Fruit fly (Drosophila melanogaster): ENCODE measurements around the gene Or23a.
A peak's percentile ranks its signal among the peaks of the same experiment; 100 is the strongest.

Gene Or23a

DNA sequence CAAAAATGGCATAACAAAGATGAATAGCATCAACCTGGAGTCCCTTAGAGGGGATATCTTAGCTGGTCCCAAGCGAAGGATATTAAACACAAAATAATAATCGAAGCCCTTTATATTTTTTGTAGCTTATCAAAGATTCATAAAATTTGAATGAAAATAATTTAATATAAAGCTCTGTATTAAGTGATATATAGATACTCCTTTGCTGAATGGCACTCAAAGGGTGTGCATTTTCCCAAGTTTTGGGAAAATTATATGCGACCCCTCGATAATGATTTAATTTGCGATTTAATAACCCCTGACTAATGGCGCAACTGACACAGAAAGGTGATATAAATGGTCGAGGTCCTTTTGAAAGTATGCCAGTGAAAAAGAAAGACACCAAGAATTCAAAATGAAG is at the start of gene Or23a:
Gene Or23a (plus strand): TSS at position 301 of the 400 bp plus-strand sequence.
- TF ChIP-seq Dfd (GFP tag; optimal IDR thresholded peaks at IDR 0.05) (no peak), Hr78 (GFP tag; optimal IDR thresholded peaks at IDR 0.05) (no peak), brk (GFP tag; optimal IDR thresholded peaks at IDR 0.05) (no peak), N (GFP tag; optimal IDR thresholded peaks at IDR 0.05) (no peak), sage (GFP tag; optimal IDR thresholded peaks at IDR 0.05) (no peak), CG9705 (GFP tag; optimal IDR thresholded peaks at IDR 0.05) (no peak), dmrt93B (GFP tag; optimal IDR thresholded peaks at IDR 0.05) (no peak), ey (GFP tag; optimal IDR thresholded peaks at IDR 0.05) (no peak), Rel (GFP tag; optimal IDR thresholded peaks at IDR 0.05) (no peak), Rel (tag; optimal IDR thresholded peaks at IDR 0.05) (no peak)

DNA sequence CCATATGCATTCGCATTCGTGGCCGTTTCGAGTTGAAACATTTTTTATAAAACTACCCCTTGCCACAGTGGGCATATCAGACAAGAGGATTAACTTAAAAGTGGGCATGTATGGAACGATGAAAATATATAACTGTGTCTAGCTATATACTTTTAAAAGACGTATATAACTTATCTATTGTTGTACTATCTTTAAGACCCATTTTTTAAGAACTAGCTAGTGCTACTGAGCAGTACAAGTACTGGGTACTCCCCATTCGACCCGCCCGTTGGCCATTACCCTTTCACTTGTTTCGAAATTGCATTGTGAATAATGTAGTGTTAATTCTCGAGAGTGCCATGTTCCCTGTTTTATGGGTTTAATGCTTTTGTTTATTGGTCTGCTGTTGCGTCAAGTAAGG is 47.1 kb upstream of the Or23a start:
- peak in 1 of 2 experiments; percentile 12 for TF ChIP-seq foxo (GFP tag; optimal IDR thresholded peaks at IDR 0.05)
- no peak for TF ChIP-seq sv (GFP tag; optimal IDR thresholded peaks at IDR 0.05)
- TF ChIP-seq N (GFP tag; optimal IDR thresholded peaks at IDR 0.05), result no peak
- peak; percentile 8 for TF ChIP-seq fru (GFP tag; optimal IDR thresholded peaks at IDR 0.05)
- TF ChIP-seq Hr83 (GFP tag; optimal IDR thresholded peaks at IDR 0.05; ENCODE audit: poor library complexity, severe bottlenecking), result no peak

DNA sequence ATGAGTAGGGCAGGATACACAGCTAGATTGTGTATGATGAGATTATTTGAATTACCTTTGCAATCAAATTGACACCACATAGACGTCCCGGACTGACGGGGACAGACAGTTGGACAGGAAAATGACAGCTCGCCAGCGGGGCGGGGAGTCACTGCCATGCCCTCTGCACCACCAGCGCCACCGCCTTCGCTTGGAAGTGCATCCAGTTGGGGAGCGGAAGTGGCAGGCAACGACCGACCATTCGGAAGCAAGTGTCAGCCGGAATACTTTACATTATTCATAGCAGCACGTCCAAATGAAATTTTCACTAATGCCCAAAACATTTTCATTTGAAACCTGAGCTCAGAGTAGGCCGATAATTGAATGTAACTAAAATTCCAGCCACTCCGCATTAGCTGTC is 44.2 kb upstream of the Or23a start, which contains the start of gene CG15395:
Gene CG15395 (plus strand): TSS at position 301 of the 400 bp plus-strand sequence.
- TF ChIP-seq Rel (GFP tag; optimal IDR thresholded peaks at IDR 0.05), result no peak
- no peak for TF ChIP-seq Rel (tag; optimal IDR thresholded peaks at IDR 0.05)
- TF ChIP-seq dmrt93B (GFP tag; optimal IDR thresholded peaks at IDR 0.05), result no peak
- TF ChIP-seq HLH106 (tag; optimal IDR thresholded peaks at IDR 0.05), result no peak
- no peak for TF ChIP-seq CG32264 (GFP tag; optimal IDR thresholded peaks at IDR 0.05)
- TF ChIP-seq Vsx2 (GFP tag; optimal IDR thresholded peaks at IDR 0.05; ENCODE audit: partially characterized antibody), result no peak
- TF ChIP-seq usp (GFP tag; optimal IDR thresholded peaks at IDR 0.05), result no peak
- TF ChIP-seq tai (GFP tag; optimal IDR thresholded peaks at IDR 0.05), result no peak
- TF ChIP-seq h (GFP tag; optimal IDR thresholded peaks at IDR 0.05), result no peak
- no peak for TF ChIP-seq sv (GFP tag; optimal IDR thresholded peaks at IDR 0.05)
- TF ChIP-seq foxo (GFP tag; optimal IDR thresholded peaks at IDR 0.05), result no peak
- TF ChIP-seq jim (GFP tag; optimal IDR thresholded peaks at IDR 0.05), result no peak
- TF ChIP-seq sage (GFP tag; optimal IDR thresholded peaks at IDR 0.05), result no peak
- no peak for TF ChIP-seq br (GFP tag; optimal IDR thresholded peaks at IDR 0.05)
- no peak for TF ChIP-seq pan (optimal IDR thresholded peaks at IDR 0.05)

DNA sequence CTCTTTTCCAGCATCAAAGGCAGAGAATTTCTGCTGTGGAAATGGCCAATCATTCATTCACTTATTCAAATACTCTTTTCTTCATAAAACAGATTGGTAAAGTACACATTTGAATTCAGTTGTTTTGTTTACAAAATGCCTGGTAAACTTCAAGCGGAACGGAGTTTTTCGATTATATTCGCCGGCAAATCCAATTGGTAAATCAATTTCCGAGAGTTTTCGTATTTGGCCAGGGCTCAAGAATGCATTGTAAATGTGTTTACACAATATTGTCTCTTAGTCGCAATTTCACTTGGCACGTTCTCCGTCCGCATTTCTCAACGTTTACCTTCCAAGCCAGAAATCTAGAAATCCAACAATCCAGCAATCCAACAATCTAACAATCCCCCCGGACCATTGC is 34.0 kb upstream of the Or23a start, which contains the start of gene CG43403:
Gene CG43403 (plus strand): TSS at position 301 of the 400 bp plus-strand sequence.
- TF ChIP-seq Sp1 (GFP tag; optimal IDR thresholded peaks at IDR 0.05), result no peak
- TF ChIP-seq woc (GFP tag; optimal IDR thresholded peaks at IDR 0.05), result no peak
- no peak for TF ChIP-seq Vsx2 (GFP tag; optimal IDR thresholded peaks at IDR 0.05; ENCODE audit: partially characterized antibody)
- no peak for TF ChIP-seq GATAd (GFP tag; optimal IDR thresholded peaks at IDR 0.05)
- no peak for TF ChIP-seq h (GFP tag; optimal IDR thresholded peaks at IDR 0.05)

DNA sequence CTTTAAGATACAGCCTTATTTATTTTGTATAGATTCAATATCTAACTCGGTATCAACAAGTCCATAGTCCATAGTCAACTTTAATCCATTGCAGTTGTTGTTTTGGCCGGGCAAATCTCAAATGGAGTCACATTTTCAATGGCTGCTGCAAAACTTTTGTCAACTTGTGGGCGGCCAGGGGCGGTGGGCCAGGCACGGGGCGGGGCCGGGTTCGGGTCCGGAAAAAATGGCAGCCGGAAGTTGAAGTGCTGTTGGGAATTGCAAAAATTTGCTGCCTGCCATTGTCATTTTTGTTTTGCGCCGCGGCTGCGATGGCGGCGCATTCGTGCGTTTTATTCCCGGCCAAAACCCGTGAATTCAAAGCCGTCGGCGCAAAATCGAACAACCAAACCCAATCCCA is 29.9 kb upstream of the Or23a start:
- TF ChIP-seq Dfd (GFP tag; optimal IDR thresholded peaks at IDR 0.05) (peak; percentile 99), dmrt93B (GFP tag; optimal IDR thresholded peaks at IDR 0.05) (no peak)

- TF ChIP-seq Dfd (GFP tag; optimal IDR thresholded peaks at IDR 0.05) (peak; percentile 91), pan (optimal IDR thresholded peaks at IDR 0.05) (no peak)
Measured at dm6 chr2L:2627507-2627906, 26.3 kb upstream of the Or23a start.

DNA sequence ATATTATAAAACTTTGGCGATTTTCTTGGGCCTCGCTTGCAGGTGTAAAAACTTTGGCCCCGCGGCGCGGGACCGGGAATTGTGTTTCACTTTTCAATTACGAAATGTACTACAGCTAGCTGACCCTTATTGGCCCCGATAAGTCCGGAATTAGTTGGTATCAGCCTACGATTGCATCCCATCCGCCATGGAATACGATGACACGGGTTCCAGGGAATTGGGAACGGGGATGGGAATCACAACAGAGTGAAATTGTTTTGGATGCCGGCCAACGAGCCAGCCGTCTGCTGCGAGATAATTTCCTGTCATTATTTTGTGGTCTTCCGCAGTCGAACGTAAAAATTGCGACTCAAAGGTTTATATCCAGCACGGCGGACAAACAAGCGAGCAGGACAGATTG is 25.1 kb upstream of the Or23a start:
- no peak for TF ChIP-seq Mio (GFP tag; optimal IDR thresholded peaks at IDR 0.05)
- no peak for TF ChIP-seq HLH106 (tag; optimal IDR thresholded peaks at IDR 0.05)
- TF ChIP-seq dmrt93B (GFP tag; optimal IDR thresholded peaks at IDR 0.05), result no peak
- no peak for TF ChIP-seq Hr78 (GFP tag; optimal IDR thresholded peaks at IDR 0.05)
- no peak for TF ChIP-seq Vsx2 (GFP tag; optimal IDR thresholded peaks at IDR 0.05; ENCODE audit: partially characterized antibody)
- no peak for TF ChIP-seq pan (optimal IDR thresholded peaks at IDR 0.05)
- no peak for TF ChIP-seq Hnf4 (GFP tag; optimal IDR thresholded peaks at IDR 0.05)
- no peak for TF ChIP-seq Abd-B (GFP tag; optimal IDR thresholded peaks at IDR 0.05)
- no peak for TF ChIP-seq psq (GFP tag; optimal IDR thresholded peaks at IDR 0.05)
- no peak for TF ChIP-seq dl (GFP tag; optimal IDR thresholded peaks at IDR 0.05; ENCODE audit: insufficient read depth in 1 of 2, partially characterized antibody in 2 of 2)
- TF ChIP-seq ey (GFP tag; optimal IDR thresholded peaks at IDR 0.05), result no peak
- no peak for TF ChIP-seq brk (GFP tag; optimal IDR thresholded peaks at IDR 0.05)
- no peak for TF ChIP-seq Rel (GFP tag; optimal IDR thresholded peaks at IDR 0.05)
- no peak for TF ChIP-seq Rel (tag; optimal IDR thresholded peaks at IDR 0.05)
- TF ChIP-seq CG9705 (GFP tag; optimal IDR thresholded peaks at IDR 0.05), result no peak
- TF ChIP-seq Dif (GFP tag; optimal IDR thresholded peaks at IDR 0.05; ENCODE audit: partially characterized antibody), result no peak
- TF ChIP-seq dsf (GFP tag; optimal IDR thresholded peaks at IDR 0.05; ENCODE audit: borderline replicate concordance), result no peak
- no peak for TF ChIP-seq Hr83 (GFP tag; optimal IDR thresholded peaks at IDR 0.05; ENCODE audit: poor library complexity, severe bottlenecking)
- TF ChIP-seq usp (GFP tag; optimal IDR thresholded peaks at IDR 0.05), result no peak
